Worm (Caenorhabditis elegans) whole organism, midembryonic: Measurements from ENCODE around the gene T01C4.8.

Experiments used
- T22C8.4 ChIP-seq: fragments of 200-800 bp; sonication (Bioruptor generic); IDR thresholded peaks from 2 replicates; pipeline ENCODE4 v1.3.6; 2022; ENCODE audit warnings: missing genetic modification characterization, missing compliant biosample characterization
- cog-1 ChIP-seq: sonication (generic microtip); optimal IDR thresholded peaks from 2 replicates; lab custom pipeline; 2016; ENCODE audit warnings: missing genetic modification characterization, missing compliant biosample characterization
- klf-2 ChIP-seq: fragments of 200-800 bp; sonication (Bioruptor generic); conservative IDR thresholded peaks from 2 replicates; pipeline ENCODE4 v1.3.6; 2022; ENCODE audit warnings: missing genetic modification reagents, missing genetic modification characterization, missing compliant biosample characterization
- tab-1 ChIP-seq: fragments of 200-800 bp; sonication (Bioruptor generic); IDR thresholded peaks from 2 replicates; pipeline ENCODE4 v1.3.6; 2022; ENCODE audit warnings: missing genetic modification characterization, missing compliant biosample characterization
- ztf-23 ChIP-seq: fragments of 200-800 bp; sonication (Bioruptor generic); IDR thresholded peaks from 2 replicates; pipeline ENCODE4 v1.3.6; 2022; ENCODE audit warnings: missing genetic modification reagents, missing genetic modification characterization, missing compliant biosample characterization

DNA sequence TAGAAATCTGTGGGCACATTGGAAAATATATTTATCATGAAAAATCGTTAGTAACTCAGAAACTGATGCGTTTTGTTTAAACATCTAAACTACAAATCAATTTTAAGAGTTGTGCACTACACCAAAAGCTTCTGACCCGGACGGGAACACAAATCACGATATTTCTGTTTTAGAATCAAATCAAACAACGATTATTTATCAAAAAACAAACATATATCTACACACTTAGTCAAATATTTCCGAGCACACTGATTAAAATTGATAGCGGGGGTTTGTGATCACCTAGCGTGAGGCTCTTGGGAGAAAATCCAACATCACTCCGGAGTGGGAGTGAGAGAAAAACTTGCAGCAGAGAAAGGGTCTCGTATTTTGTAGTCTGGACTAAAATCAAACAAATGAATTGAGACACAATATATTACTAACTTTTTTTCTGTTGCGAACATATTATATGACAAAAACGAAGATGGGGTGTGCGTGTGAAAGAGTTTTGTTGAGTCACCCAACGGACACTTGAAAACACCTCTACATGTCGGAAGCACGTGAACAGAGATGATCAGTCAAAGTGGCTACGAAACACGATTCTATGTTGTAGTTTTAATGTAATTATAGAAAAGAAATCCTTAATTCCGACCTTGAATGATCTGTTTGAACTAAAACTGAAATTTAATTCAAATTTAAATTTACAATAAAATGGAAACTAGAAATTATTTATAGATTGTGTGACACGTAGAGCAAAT, 33.9 kb downstream of the T01C4.8 start:
- no peak for TF ChIP-seq ztf-23
- no peak for TF ChIP-seq T22C8.4
- no peak for TF ChIP-seq klf-2 (GFP tag; lab: Robert Waterston, UW)
- no peak for TF ChIP-seq cog-1
- no peak for TF ChIP-seq tab-1
